Fruit fly (Drosophila melanogaster): ENCODE results near the gene CG44271.

The CG44271 gene

DNA sequence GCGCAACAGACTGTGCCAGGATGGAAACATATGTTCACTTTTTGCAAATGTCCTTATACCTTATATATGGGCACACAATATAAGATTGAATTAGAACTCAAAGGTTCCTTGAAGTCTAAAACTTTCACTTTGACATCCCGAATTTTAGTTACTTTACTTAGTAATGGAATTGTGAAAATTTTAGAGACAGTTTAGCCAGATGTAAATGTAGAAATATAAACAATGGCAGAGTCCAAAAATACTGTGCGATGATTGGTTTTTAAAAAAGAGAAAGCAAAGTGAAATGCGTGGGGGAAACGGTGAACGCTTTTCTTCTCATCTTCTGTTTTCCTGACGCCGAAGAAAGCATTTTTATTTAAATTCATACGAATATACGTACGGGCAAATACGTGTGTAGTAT, at the start of gene CG44271:
TSS of gene CG44271 (minus strand) at position 101 of the 400 bp plus-strand sequence.
- TF ChIP-seq CTCF (optimal IDR thresholded peaks at IDR 0.05): no peak
- no peak for TF ChIP-seq CG8478 (optimal IDR thresholded peaks at IDR 0.05)

DNA sequence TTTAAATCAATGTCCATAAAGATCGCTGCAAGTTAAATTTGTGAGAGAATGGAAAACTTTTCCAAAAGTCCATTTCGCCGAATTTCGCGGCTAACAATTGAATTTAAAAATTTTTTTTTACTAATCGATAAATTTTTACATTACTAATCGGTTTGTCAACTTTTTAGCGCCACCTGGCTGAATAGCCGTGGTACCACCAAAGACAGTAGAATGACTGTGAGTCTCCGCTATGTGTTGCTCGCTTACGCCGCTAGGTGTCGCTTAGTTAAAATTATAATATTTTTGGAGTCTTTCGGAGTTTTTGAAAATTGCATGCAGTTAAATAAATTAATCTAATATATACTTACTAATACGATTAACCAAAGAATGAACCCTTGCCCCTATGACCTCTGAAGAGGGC, 49.7 kb upstream of the CG44271 start:
- TF ChIP-seq CTCF (optimal IDR thresholded peaks at IDR 0.05) (peak; percentile 80 to 98), CG8478 (optimal IDR thresholded peaks at IDR 0.05) (no peak)

DNA sequence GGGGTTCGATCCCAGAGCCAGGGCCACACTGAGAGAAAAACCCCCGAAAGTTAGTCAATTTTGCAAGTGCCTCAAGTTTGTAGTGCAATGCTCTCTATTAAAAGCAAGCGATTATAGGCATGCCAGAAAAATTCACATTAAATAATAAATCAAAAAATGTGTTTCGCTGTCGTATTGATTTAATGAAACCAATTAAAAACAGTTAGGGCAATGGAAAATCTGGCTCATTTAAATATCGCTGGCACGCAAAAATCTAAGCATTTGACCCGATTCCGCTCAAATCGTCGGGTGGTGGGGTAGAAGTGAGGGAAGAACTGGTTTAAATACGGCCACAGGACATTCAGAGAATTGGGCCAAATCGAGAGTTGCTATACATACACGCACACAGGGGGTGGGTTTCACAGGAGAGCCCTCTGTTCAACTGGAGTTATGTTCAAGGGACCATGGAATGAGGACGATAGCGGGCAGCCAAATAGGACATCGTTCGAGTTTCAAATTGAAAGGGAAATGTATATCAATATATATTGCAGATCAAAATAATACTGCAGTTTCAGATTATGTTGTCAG, 47.3 kb upstream of the CG44271 start:
- TF ChIP-seq CTCF (optimal IDR thresholded peaks at IDR 0.05): no peak
- no peak for TF ChIP-seq CG8478 (optimal IDR thresholded peaks at IDR 0.05)

DNA sequence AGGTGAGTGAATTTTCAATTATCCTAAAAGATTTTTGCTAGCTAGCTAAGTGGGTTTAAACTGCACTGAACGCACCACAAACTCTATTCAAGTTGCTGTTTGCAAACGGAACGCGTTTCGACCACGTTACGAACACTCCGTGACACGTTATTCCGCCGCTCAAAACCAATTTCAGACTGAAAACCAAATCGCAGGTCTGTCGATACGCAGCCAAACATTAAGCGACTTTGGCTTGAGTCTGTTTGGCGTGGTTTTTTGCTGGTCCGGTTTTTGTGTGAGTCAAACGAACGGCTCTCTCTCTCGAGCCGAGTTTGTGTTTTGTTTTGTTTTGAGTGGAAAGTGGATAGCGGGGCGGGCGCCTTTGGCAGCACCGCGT, 46.7 kb upstream of the CG44271 start:
- TF ChIP-seq CG8478 (optimal IDR thresholded peaks at IDR 0.05): no peak

DNA sequence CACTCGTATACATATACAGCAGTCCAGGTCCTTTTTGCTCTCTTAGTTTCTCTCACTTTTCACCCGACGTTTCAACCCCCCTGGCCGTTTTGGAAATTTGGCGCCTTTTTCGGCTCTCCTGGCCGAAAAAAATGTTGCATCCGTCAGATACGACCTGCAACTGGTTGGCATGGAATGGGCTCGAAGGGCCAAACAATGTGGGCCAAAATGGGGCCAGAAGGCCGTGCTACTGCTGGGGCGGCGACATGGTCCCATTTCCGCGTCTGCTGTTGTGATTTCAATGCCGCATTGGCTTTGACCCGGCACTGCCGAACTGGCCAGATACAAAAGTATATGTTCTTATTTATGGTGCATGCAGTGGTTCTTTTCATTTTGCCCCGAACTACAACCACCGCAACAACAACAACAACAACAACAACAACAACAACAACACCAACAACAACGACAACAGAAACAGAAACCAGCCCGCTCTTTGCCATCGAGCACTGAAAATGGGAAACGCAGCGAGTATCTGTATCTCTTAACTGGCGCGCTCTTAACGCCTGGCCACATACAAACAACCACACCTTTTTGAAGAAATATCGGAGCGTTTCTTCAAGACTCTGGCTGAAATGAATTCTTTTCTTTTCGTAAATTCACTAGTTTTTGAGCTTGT, 46.2 kb upstream of the CG44271 start:
- no peak for TF ChIP-seq CTCF (optimal IDR thresholded peaks at IDR 0.05)
- TF ChIP-seq CG8478 (optimal IDR thresholded peaks at IDR 0.05): no peak

DNA sequence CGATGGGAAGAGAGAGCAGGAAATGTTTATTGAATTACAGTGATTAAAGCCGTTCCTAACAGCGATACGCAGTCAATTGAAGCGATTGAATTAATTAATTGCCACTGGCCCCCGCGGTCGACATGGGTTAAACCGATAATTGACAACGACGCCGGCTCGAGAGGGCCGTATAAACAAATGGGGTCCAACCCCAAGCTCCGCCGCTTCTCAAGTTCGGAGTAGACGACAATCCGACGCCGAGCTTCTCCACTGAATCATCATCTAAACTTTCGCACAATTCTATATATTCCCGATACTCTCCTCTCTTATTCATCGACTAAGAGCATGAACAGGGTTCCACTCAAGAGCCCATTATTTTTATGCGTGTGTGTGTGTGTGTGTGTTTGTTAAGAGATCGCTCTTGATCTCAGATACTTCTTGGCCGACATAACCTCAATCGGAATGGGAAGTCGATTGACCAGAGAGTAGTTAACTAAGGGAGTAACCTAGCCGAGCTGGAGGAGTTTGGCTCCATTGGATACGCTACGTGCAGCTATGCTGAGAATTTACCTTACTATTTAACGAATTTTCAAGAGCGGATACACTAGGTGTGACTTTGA, 44.2 kb upstream of the CG44271 start:
- TF ChIP-seq CTCF (optimal IDR thresholded peaks at IDR 0.05): no peak

DNA sequence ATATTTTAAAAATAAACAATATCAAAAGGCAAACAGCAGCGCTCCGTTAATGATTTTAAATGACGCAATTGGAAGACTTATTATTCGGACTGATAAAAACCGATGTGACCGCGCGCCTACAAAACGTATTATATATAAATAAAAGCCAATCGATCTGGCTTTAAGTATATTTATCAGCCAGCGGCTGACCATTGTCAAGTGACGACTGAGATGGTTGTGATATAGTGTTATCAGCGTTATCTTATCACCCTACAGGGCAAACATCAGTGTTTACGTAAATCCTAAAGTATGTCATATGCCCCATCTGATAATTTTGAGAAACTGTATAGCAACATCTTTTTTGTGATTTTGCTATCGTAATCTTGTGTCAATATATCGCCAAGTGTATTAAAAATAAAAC, 41.6 kb upstream of the CG44271 start:
- TF ChIP-seq CTCF (optimal IDR thresholded peaks at IDR 0.05): no peak
- no peak for TF ChIP-seq CG8478 (optimal IDR thresholded peaks at IDR 0.05)

DNA sequence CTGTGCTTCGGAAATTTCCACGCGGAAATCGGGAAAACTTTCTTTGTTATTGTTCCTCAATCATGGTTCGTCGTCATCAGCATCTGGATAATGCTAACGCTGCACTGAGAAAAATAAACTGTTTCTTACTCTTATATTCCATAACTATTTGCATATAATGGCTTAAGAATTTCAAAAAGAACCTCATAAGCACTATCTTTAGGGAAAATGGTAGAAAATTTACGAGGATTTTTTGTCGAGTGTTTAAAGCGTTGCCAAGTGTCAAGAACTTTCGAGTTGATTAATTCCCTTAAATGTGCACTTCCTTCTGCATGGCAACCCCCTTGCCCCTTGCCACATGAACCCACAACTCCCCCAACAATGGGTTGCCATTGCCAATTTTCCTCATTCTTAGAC, 40.3 kb upstream of the CG44271 start:
- TF ChIP-seq CTCF (optimal IDR thresholded peaks at IDR 0.05) (no peak), CG8478 (optimal IDR thresholded peaks at IDR 0.05) (no peak)

DNA sequence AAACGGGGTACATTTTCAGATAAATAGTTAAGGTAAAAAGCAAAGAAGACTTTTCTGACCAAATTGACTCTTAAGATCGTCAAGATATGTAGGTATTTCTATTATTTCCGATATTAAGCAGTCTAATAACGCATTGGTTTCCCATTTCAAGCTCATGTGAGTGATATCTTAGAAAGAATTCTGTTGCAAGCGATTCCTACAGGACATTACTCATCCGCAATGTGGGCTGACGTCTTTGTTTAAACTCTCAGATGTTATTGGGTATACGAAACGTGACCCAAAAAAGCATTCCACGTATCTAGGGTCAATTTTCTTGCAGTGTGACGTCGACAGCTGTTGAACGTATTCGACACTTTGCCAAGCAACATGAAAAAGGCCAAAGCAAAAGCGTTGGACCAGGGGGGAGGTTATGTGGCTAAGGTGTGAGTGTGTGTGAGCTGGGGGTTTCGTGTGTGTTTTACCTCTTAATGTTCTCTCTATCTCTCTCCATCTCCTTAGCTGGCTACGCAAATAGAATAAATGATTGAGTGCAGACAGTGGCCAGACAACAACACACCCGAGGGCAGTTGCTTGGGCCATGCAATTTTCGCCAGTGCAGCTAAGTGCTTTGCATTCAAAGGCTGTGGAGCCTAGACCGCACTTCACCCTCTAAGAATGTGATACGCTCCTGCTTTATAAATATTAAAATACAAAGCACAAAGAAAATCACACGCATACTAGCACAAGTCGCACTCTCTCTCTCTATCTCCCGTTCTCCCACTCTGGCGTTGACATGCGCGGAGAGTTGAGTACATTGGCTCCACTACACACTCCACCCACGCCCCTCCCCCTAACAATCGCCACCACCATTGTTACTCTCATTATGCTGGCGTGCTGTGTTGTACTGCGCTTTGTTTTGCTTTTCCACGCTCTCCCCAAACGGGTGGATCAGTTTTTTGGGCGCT, 39.6 kb upstream of the CG44271 start:
- TF ChIP-seq CG8478 (optimal IDR thresholded peaks at IDR 0.05) (no peak), CTCF (optimal IDR thresholded peaks at IDR 0.05) (no peak)

DNA sequence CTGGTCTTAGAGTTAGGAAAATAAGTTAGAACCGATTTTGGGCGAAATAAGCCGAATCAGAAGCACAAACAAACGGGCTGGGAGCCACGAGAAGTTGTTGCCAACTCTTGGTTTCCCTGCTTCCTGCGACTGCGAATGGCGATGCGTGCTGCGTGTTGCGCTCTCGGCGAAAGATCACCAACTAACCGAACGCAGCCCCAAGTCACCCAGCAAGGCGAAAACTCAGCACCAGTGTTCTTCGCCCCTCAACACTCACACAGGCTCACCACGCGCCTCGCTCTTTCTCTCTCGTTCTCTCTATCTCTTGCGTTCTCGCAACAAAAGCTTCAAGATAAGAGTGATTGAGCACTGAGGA, 38.9 kb upstream of the CG44271 start, which contains the start of gene nrv1:
TSS of gene nrv1 (minus strand) at position 188 of the 355 bp plus-strand sequence.
- TF ChIP-seq CTCF (optimal IDR thresholded peaks at IDR 0.05) (no peak), CG8478 (optimal IDR thresholded peaks at IDR 0.05) (no peak)

DNA sequence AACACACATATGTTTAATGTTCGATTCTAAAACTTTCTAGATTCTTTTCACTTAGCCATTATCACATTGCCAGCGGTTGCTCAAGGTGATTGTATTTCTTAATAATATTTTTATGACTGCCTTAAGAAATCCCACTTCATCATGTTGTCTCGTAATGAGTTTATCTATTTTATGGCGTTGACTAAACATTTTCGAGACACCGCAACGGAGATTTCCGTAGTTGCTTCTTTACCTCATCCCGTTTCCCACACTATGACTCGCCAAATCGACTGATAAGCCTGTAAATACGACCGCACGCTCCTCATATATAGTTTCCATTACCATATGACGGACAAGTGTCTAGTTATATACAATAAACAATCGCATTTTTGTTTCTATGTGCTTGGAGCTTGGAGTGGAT, 37.9 kb upstream of the CG44271 start:
- TF ChIP-seq CG8478 (optimal IDR thresholded peaks at IDR 0.05) (no peak), CTCF (optimal IDR thresholded peaks at IDR 0.05) (no peak)

DNA sequence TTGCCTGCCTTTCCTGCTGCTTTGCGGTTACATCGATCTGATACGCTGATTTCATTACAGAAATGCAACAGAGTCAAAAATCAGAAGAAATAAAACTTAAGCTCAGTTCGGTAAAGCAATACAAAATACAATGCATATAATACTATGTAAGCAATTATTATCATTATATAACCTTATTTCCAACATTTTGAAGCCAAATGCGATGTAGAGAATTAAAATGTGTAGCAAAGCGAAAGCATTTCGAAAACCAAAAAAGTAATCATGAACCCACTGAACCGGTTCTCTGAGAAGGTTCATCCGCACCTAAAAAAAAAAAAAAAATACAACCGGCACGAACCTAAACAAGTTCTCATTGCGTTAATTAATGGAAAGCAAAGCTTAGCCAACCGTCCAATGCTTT, 36.5 kb upstream of the CG44271 start:
- TF ChIP-seq CG8478 (optimal IDR thresholded peaks at IDR 0.05) (no peak), CTCF (optimal IDR thresholded peaks at IDR 0.05) (no peak)

DNA sequence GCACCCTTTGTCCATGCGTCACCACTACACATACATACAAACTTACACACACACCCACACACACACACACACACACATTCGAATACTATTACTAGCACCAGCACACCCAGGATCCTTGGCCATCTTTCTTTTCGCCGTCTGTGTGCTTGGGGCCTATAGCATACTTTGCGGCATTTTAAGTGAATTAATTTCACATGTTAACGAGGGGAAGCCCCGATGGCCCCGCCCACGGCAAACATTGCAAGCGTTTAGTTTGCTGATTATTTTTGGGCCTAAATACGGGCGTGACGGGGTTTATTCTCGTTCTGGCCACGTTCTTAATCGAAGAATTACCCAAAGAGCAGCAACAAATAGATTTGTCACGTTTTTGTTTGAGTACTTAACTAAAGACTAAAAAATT, 35.7 kb upstream of the CG44271 start:
- no peak for TF ChIP-seq CG8478 (optimal IDR thresholded peaks at IDR 0.05)
- TF ChIP-seq CTCF (optimal IDR thresholded peaks at IDR 0.05): no peak

DNA sequence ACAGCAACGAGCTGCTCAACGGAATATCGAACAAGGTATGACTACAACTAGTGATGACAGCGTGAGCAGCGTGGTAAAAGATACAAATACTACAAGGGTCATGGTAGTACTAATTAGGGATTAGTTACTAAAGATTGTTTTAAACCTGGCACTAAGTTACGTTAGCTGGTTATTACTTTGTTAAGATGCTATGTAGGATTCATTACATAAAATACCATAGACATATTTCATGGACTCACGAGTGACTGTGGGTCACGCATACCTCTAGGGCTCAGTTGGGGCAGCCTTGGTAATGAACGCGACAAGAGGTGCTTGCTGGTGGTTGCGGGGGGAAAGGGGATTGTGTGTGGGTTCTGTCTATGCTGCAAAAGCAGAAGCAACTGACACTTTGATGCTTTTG, 27.1 kb upstream of the CG44271 start:
- TF ChIP-seq CG8478 (optimal IDR thresholded peaks at IDR 0.05) (no peak), CTCF (optimal IDR thresholded peaks at IDR 0.05) (no peak)

DNA sequence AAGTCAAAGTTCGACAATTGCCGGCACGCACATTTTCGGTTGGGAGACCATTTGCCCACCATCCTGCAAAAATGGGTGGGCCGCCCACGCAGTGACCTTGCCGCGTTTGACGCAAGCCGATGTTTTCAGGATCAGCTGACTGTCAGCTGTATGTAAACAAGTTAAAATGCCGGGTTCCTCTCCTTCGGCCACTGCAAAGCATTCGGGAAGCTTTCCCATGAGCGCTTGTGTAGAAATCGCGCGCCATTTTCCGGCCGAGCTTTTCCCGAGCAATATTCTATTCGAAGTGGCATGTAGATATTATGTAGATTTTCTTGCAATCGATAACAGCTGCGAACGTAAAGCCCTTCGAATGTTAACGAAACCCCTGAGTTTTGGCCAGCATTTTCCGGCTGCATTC, 25.9 kb upstream of the CG44271 start, which contains the start of gene CG17378:
TSS of gene CG17378 (plus strand) at position 397 of the 400 bp plus-strand sequence.
- no peak for TF ChIP-seq CG8478 (optimal IDR thresholded peaks at IDR 0.05)
- no peak for TF ChIP-seq CTCF (optimal IDR thresholded peaks at IDR 0.05)
